Worm (Caenorhabditis elegans): ENCODE measurements around the gene C07C7.1.

- no peak for TF ChIP-seq zag-1 (tag; optimal IDR thresholded peaks at IDR 0.05)
- no peak for TF ChIP-seq rbr-2 (tag; optimal IDR thresholded peaks at IDR 0.05)
- no peak for TF ChIP-seq unc-62 (GFP tag; optimal IDR thresholded peaks at IDR 0.05 in 1 of 2)
- TF ChIP-seq unc-62 (tag; optimal IDR thresholded peaks at IDR 0.05): no peak
Measured at ce11 chrIV:9199939-9200202, 15.2 kb downstream of the C07C7.1 start, which contains the start of gene wnk-1.

All from whole organism, L4 larva.